Fruit fly (Drosophila melanogaster) whole organism, embryonic: ENCODE measurements around the gene CG7945.
A peak's percentile ranks its signal among the peaks of the same experiment; 100 is the strongest.

Experiments used
- Antp ChIP-seq: fragments of 200-800 bp; sonication (Bioruptor generic); optimal IDR thresholded peaks from 3 replicates; lab custom pipeline; 2016; ENCODE audit warnings: missing biosample characterization, missing genetic modification characterization
- Blimp-1 ChIP-seq: fragments of 200-800 bp; sonication (Bioruptor generic); optimal IDR thresholded peaks from 3 replicates; lab custom pipeline; 2018; ENCODE audit warnings: missing biosample characterization, missing genetic modification characterization, mild to moderate bottlenecking, moderate library complexity, missing genetic modification reagents
- BtbVII ChIP-seq: fragments of 200-800 bp; sonication (Bioruptor generic); optimal IDR thresholded peaks from 3 replicates; lab custom pipeline; 2017; ENCODE audit warnings: missing biosample characterization, mild to moderate bottlenecking, missing genetic modification characterization
- CG10274 ChIP-seq: fragments of 200-800 bp; sonication (Bioruptor generic); optimal IDR thresholded peaks from 3 replicates; lab custom pipeline; 2017; ENCODE audit warnings: missing biosample characterization, mild to moderate bottlenecking, missing genetic modification characterization
- CG10543 ChIP-seq: fragments of 200-800 bp; sonication (Bioruptor generic); optimal IDR thresholded peaks from 3 replicates; lab custom pipeline; 2017; ENCODE audit warnings: missing biosample characterization, mild to moderate bottlenecking, missing genetic modification characterization, moderate library complexity
- CG10959 ChIP-seq: fragments of 200-800 bp; sonication (Bioruptor generic); IDR thresholded peaks from 2 replicates; pipeline ENCODE4 v1.3.6; 2022; ENCODE audit warnings: missing biosample characterization, missing genetic modification characterization
- CG12219 ChIP-seq: fragments of 200-800 bp; sonication (Bioruptor generic); optimal IDR thresholded peaks from 3 replicates; lab custom pipeline; 2018; ENCODE audit warnings: missing biosample characterization, mild to moderate bottlenecking, missing genetic modification characterization
- CG12236 ChIP-seq: fragments of 200-800 bp; sonication (Bioruptor generic); optimal IDR thresholded peaks from 2 replicates; lab custom pipeline; 2016; ENCODE audit warnings: missing biosample characterization, missing genetic modification characterization
- CG12391 ChIP-seq: fragments of 200-800 bp; sonication (Bioruptor generic); optimal IDR thresholded peaks from 3 replicates; lab custom pipeline; 2018; ENCODE audit warnings: missing biosample characterization, mild to moderate bottlenecking, missing genetic modification characterization, moderate library complexity
- CG14014 ChIP-seq: fragments of 200-800 bp; sonication (Bioruptor generic); IDR thresholded peaks from 2 replicates; pipeline ENCODE4 v1.3.6; 2022; ENCODE audit warnings: missing biosample characterization, missing genetic modification characterization
- CG14710 ChIP-seq: fragments of 200-800 bp; sonication (Bioruptor generic); optimal IDR thresholded peaks from 3 replicates; lab custom pipeline; 2019; ENCODE audit warnings: missing biosample characterization, mild to moderate bottlenecking, missing genetic modification characterization, moderate library complexity
- CG14860 ChIP-seq: fragments of 200-800 bp; sonication (Bioruptor generic); IDR thresholded peaks from 3 replicates; pipeline ENCODE4 v1.3.6; 2022; ENCODE audit warnings: missing biosample characterization, missing genetic modification characterization; ENCODE audit not compliant: partially characterized antibody
- CG15601 ChIP-seq: fragments of 200-800 bp; sonication (Bioruptor generic); optimal IDR thresholded peaks from 3 replicates; lab custom pipeline; 2019; ENCODE audit warnings: missing biosample characterization, mild to moderate bottlenecking, missing genetic modification characterization, moderate library complexity
- CG1832 ChIP-seq: fragments of 200-800 bp; sonication (Bioruptor generic); optimal IDR thresholded peaks from 2 replicates; lab custom pipeline; 2017; ENCODE audit warnings: missing biosample characterization, mild to moderate bottlenecking, missing genetic modification characterization, inconsistent platforms
- CG2199 ChIP-seq: fragments of 200-800 bp; sonication (Bioruptor generic); IDR thresholded peaks from 3 replicates; pipeline ENCODE4 v1.3.6; 2022; ENCODE audit warnings: missing biosample characterization, missing genetic modification characterization
- CG4282 ChIP-seq: fragments of 200-800 bp; sonication (Bioruptor generic); optimal IDR thresholded peaks from 2 replicates; lab custom pipeline; 2016; ENCODE audit warnings: missing biosample characterization, missing genetic modification characterization
- CG5245 ChIP-seq: fragments of 200-800 bp; sonication (Bioruptor generic); optimal IDR thresholded peaks from 3 replicates; lab custom pipeline; 2016; ENCODE audit warnings: missing biosample characterization, missing genetic modification characterization
- CG7556 ChIP-seq: fragments of 200-800 bp; sonication (Bioruptor generic); optimal IDR thresholded peaks from 2 replicates; lab custom pipeline; 2017; ENCODE audit warnings: missing biosample characterization, mild to moderate bottlenecking, missing genetic modification characterization
- CG7745 ChIP-seq: fragments of 200-800 bp; sonication (Bioruptor generic); optimal IDR thresholded peaks from 2 replicates; lab custom pipeline; 2018; ENCODE audit warnings: missing biosample characterization, mild to moderate bottlenecking, missing genetic modification characterization, moderate library complexity
- CG8924 ChIP-seq: fragments of 200-800 bp; optimal IDR thresholded peaks from 3 replicates; lab custom pipeline; 2019; ENCODE audit warnings: missing biosample characterization, mild to moderate bottlenecking, missing genetic modification characterization, moderate library complexity
- CG9727 ChIP-seq: fragments of 200-800 bp; sonication (Bioruptor generic); optimal IDR thresholded peaks from 3 replicates; lab custom pipeline; 2017; ENCODE audit warnings: missing biosample characterization, mild to moderate bottlenecking, missing genetic modification characterization
- CoRest ChIP-seq: fragments of 200-800 bp; sonication (Bioruptor generic); optimal IDR thresholded peaks from 3 replicates; lab custom pipeline; 2018; ENCODE audit warnings: missing biosample characterization, mild to moderate bottlenecking, missing genetic modification characterization, moderate library complexity
- Deaf1 ChIP-seq: fragments of 200-800 bp; optimal IDR thresholded peaks from 3 replicates; lab custom pipeline; 2019; ENCODE audit warnings: missing biosample characterization, mild to moderate bottlenecking, missing genetic modification characterization, moderate library complexity
- Dll ChIP-seq: fragments of 200-800 bp; sonication (Bioruptor generic); IDR thresholded peaks from 4 replicates; pipeline ENCODE4 v1.3.6; 2022; ENCODE audit warnings: missing biosample characterization, missing genetic modification characterization; ENCODE audit not compliant: partially characterized antibody
- HLHmδ ChIP-seq: fragments of 200-800 bp; sonication (Bioruptor generic); optimal IDR thresholded peaks from 2 replicates; lab custom pipeline; 2018; ENCODE audit warnings: missing biosample characterization, mild to moderate bottlenecking, missing genetic modification characterization, moderate library complexity
- MTF-1 ChIP-seq: fragments of 200-800 bp; sonication (Bioruptor generic); optimal IDR thresholded peaks from 2 replicates; lab custom pipeline; 2018; ENCODE audit warnings: missing biosample characterization, mild to moderate bottlenecking, missing genetic modification characterization, borderline replicate concordance
- Med ChIP-seq: fragments of 200-800 bp; sonication (Bioruptor generic); peaks from one replicate; lab custom pipeline; 2016; ENCODE audit warnings: missing biosample characterization, missing genetic modification characterization, mild to moderate bottlenecking, inconsistent platforms, moderate library complexity
- Mrtf ChIP-seq: fragments of 200-800 bp; sonication (Bioruptor generic); IDR thresholded peaks from 3 replicates; pipeline ENCODE4 v1.3.6; 2022; ENCODE audit warnings: missing biosample characterization, missing genetic modification characterization
- Rfx ChIP-seq: fragments of 200-800 bp; sonication (Bioruptor generic); IDR thresholded peaks from 2 replicates; pipeline ENCODE4 v1.3.6; 2022; ENCODE audit warnings: missing biosample characterization, missing genetic modification characterization
- Scr ChIP-seq: fragments of 200-800 bp; sonication (Bioruptor generic); IDR thresholded peaks from 2 replicates; pipeline ENCODE4 v1.3.6; 2022; ENCODE audit warnings: missing biosample characterization, missing genetic modification characterization; ENCODE audit not compliant: partially characterized antibody
- abd-A ChIP-seq: fragments of 200-800 bp; sonication (Bioruptor generic); optimal IDR thresholded peaks from 3 replicates; lab custom pipeline; 2019; ENCODE audit warnings: missing biosample characterization, mild to moderate bottlenecking, missing genetic modification characterization, moderate library complexity
- ap ChIP-seq: fragments of 200-800 bp; sonication (Bioruptor generic); IDR thresholded peaks from 2 replicates; pipeline ENCODE4 v1.3.6; 2022; ENCODE audit warnings: missing biosample characterization, missing genetic modification characterization
- croc ChIP-seq: fragments of 200-800 bp; sonication (Bioruptor generic); conservative IDR thresholded peaks from 3 replicates; pipeline ENCODE4 v1.3.6; 2022; ENCODE audit warnings: missing biosample characterization, missing genetic modification characterization
- fd64A ChIP-seq: fragments of 200-800 bp; sonication (Bioruptor generic); optimal IDR thresholded peaks from 3 replicates; lab custom pipeline; 2018; ENCODE audit warnings: missing biosample characterization, mild to moderate bottlenecking, missing genetic modification characterization
- hbn ChIP-seq: fragments of 200-800 bp; sonication (Bioruptor generic); IDR thresholded peaks from 2 replicates; pipeline ENCODE4 v1.3.6; 2022; ENCODE audit warnings: missing biosample characterization, missing genetic modification characterization; ENCODE audit not compliant: partially characterized antibody
- lov ChIP-seq, 2 experiments: fragments of 200-800 bp in 1 of 2; fragments of >200 bp in 1 of 2; sonication (Bioruptor generic) in 1 of 2; IDR thresholded peaks in 1 of 2; optimal IDR thresholded peaks in 1 of 2; 2 replicates in 1 of 2; 3 replicates in 1 of 2; pipeline versions ENCODE4 v1.3.6 to Lab custom; 2017 to 2022; ENCODE audit warnings: missing biosample characterization in 1 of 2, missing genetic modification characterization in 1 of 2
- org-1 ChIP-seq: fragments of 200-800 bp; sonication (Bioruptor generic); optimal IDR thresholded peaks from 2 replicates; lab custom pipeline; 2017; ENCODE audit warnings: missing biosample characterization, missing genetic modification characterization
- pb ChIP-seq: fragments of 200-800 bp; sonication (Bioruptor generic); optimal IDR thresholded peaks from 3 replicates; lab custom pipeline; 2016; ENCODE audit warnings: missing biosample characterization, missing genetic modification characterization
- peb ChIP-seq: fragments of 200-800 bp; sonication (Bioruptor generic); IDR thresholded peaks from 2 replicates; pipeline ENCODE4 v1.3.6; 2022; ENCODE audit warnings: missing biosample characterization, missing genetic modification characterization
- pho ChIP-seq: fragments of 200-800 bp; sonication (Bioruptor generic); optimal IDR thresholded peaks from 2 replicates; lab custom pipeline; 2016; ENCODE audit warnings: missing biosample characterization, missing genetic modification characterization
- repo ChIP-seq: fragments of 200-800 bp; sonication (Bioruptor generic); optimal IDR thresholded peaks from 2 replicates; lab custom pipeline; 2016; ENCODE audit warnings: missing biosample characterization, missing genetic modification characterization
- so ChIP-seq: fragments of 200-800 bp; sonication (Bioruptor generic); IDR thresholded peaks from 3 replicates; pipeline ENCODE4 v1.3.6; 2022; ENCODE audit warnings: missing biosample characterization, missing genetic modification characterization
- stc ChIP-seq: fragments of 200-800 bp; sonication (Bioruptor generic); IDR thresholded peaks from 2 replicates; pipeline ENCODE4 v1.3.6; 2022; ENCODE audit warnings: missing biosample characterization, missing genetic modification characterization
- tup ChIP-seq: fragments of 200-800 bp; sonication (Bioruptor generic); optimal IDR thresholded peaks from 2 replicates; lab custom pipeline; 2016; ENCODE audit warnings: missing biosample characterization, mild to moderate bottlenecking, missing genetic modification characterization, moderate library complexity
- unpg ChIP-seq: fragments of 200-800 bp; sonication (Bioruptor generic); optimal IDR thresholded peaks from 3 replicates; lab custom pipeline; 2018; ENCODE audit warnings: missing biosample characterization, mild to moderate bottlenecking, missing genetic modification characterization, moderate library complexity

The CG7945 gene

DNA sequence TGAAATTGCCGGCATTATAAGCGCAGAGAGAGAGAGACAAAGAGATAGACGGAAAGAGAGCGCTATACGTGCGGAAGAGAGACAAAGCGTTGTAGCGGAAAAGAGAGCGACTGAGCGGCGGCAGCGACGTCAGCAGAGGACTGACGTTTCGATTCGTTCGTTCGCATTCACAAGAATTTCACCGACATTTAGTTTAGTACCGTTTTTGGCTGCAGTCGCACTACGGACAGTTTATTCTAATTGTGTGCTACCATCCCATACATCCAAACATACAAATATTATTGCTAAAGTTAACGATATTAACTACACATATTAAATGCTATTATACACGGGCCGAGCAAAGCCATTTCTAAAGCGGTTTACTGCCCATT, 11.3 kb upstream of the CG7945 start, which contains the start of gene CrebA (continued):
- TF ChIP-seq Rfx (GFP tag; lab: Robert Waterston, UW) (no peak), CG1832 (GFP tag; lab: Kevin White, UChicago) (peak; percentile 83), hbn (0 out of 2 replicates have a peak, but pooled peaks have one; percentile 20), Dll (0 out of 4 replicates have a peak, but pooled peaks have one; percentile 15), CG14710 (tag; lab: Kevin White, UChicago) (no peak), Deaf1 (tag; lab: Kevin White, UChicago) (peak; percentile 53), so (no peak), CG5245 (no peak), CG10959 (GFP tag; lab: Robert Waterston, UW) (no peak), Med (GFP tag; lab: Kevin White, UChicago) (peak; percentile 15), CG12391 (tag; lab: Kevin White, UChicago) (no peak), unpg (GFP tag; lab: Kevin White, UChicago) (no peak), CG4282 (GFP tag; lab: Kevin White, UChicago) (no peak), tup (GFP tag; lab: Kevin White, UChicago) (no peak), CoRest (no peak), pb (GFP tag; lab: Kevin White, UChicago) (no peak), CG10543 (GFP tag; lab: Kevin White, UChicago) (no peak), CG15601 (no peak), abd-A (tag; lab: Kevin White, UChicago) (no peak), Scr (peak; percentile 21; the same call in 1 of the 2 replicates), MTF-1 (GFP tag; lab: Kevin White, UChicago) (peak; percentile 13), Mrtf (GFP tag; lab: Robert Waterston, UW) (no peak), peb (GFP tag; lab: Robert Waterston, UW) (no peak), croc (GFP tag; lab: Robert Waterston, UW) (no peak), fd64A (GFP tag; lab: Kevin White, UChicago) (no peak), repo (GFP tag; lab: Kevin White, UChicago) (no peak), org-1 (GFP tag; lab: Kevin White, UChicago) (no peak), stc (GFP tag; lab: Robert Waterston, UW) (peak; percentile 34; the same call in 1 of the 2 replicates), HLHmδ (peak; percentile 40), CG8924 (tag; lab: Kevin White, UChicago) (no peak), CG12219 (no peak), CG7556 (GFP tag; lab: Kevin White, UChicago) (no peak), CG10274 (GFP tag; lab: Kevin White, UChicago) (no peak), Antp (GFP tag; lab: Kevin White, UChicago) (no peak), CG12236 (GFP tag; lab: Kevin White, UChicago) (no peak), Blimp-1 (GFP tag; lab: Kevin White, UChicago) (no peak), pho (GFP tag; lab: Kevin White, UChicago) (no peak), ap (GFP tag; lab: Robert Waterston, UW) (no peak), lov (optimal IDR thresholded peaks at IDR 0.05; lab: Kevin White, UChicago) (no peak), lov (GFP tag; IDR thresholded peaks at IDR 0.05; lab: Robert Waterston, UW) (no peak), CG14014 (GFP tag; lab: Robert Waterston, UW) (no peak), CG14860 (GFP tag; lab: Robert Waterston, UW) (no peak), CG9727 (GFP tag; lab: Kevin White, UChicago) (no peak), BtbVII (GFP tag; lab: Kevin White, UChicago) (no peak), CG7745 (tag; lab: Kevin White, UChicago) (peak; percentile 4), CG2199 (GFP tag; lab: Robert Waterston, UW) (peak; percentile 93)
- TF ChIP-seq, all 482 proteins: peak for 27
